Worm (Caenorhabditis elegans) whole organism, late embryonic: Measurements from ENCODE around the gene C45B11.9.

ENCODE experiments used
- C08G9.2 ChIP-seq: sonication (generic microtip); optimal IDR thresholded peaks from 2 replicates; lab custom pipeline; 2016; ENCODE audit warnings: mild to moderate bottlenecking, missing genetic modification characterization, moderate library complexity, missing compliant biosample characterization
- C38D4.7 ChIP-seq: fragments of 200-800 bp; sonication (Bioruptor generic); optimal IDR thresholded peaks from 2 replicates; lab custom pipeline; 2018; ENCODE audit warnings: mild to moderate bottlenecking, missing genetic modification characterization, moderate library complexity, missing compliant biosample characterization
- F13H6.1 ChIP-seq: sonication (generic microtip); optimal IDR thresholded peaks from 2 replicates; lab custom pipeline; 2016; ENCODE audit warnings: missing genetic modification characterization, missing compliant biosample characterization
- K02D7.2 ChIP-seq: sonication (generic microtip); optimal IDR thresholded peaks from 2 replicates; lab custom pipeline; 2017; ENCODE audit warnings: mild to moderate bottlenecking, missing genetic modification characterization, missing compliant biosample characterization
- K09A11.1 ChIP-seq: sonication (generic microtip); optimal IDR thresholded peaks from 2 replicates; lab custom pipeline; 2017; ENCODE audit warnings: antibody characterized with exemption, mild to moderate bottlenecking, missing genetic modification characterization, missing compliant biosample characterization; ENCODE audit not compliant: insufficient read depth
- T23F11.4 ChIP-seq: fragments of 200-800 bp; sonication (Bioruptor generic); optimal IDR thresholded peaks from 2 replicates; lab custom pipeline; 2018; ENCODE audit warnings: mild to moderate bottlenecking, missing genetic modification characterization, missing compliant biosample characterization
- Y22D7AL.16 ChIP-seq: sonication (generic microtip); optimal IDR thresholded peaks from 2 replicates; lab custom pipeline; 2016; ENCODE audit warnings: missing genetic modification characterization, missing compliant biosample characterization
- ahr-1 ChIP-seq: sonication (generic microtip); optimal IDR thresholded peaks from 2 replicates; lab custom pipeline; 2016; ENCODE audit warnings: missing genetic modification characterization, missing compliant biosample characterization
- ama-1 ChIP-seq: fragments of 150-350 bp; optimal IDR thresholded peaks from 2 replicates; lab custom pipeline; 2014
- ceh-14 ChIP-seq: sonication (generic microtip); optimal IDR thresholded peaks from 2 replicates; lab custom pipeline; 2016; ENCODE audit warnings: missing genotype, missing genetic modification characterization, missing compliant biosample characterization
- ceh-18 ChIP-seq: sonication (generic microtip); optimal IDR thresholded peaks from 2 replicates; lab custom pipeline; 2016; ENCODE audit warnings: missing genetic modification characterization, missing compliant biosample characterization
- ceh-2 ChIP-seq: sonication (generic microtip); optimal IDR thresholded peaks from 2 replicates; lab custom pipeline; 2016; ENCODE audit warnings: missing genotype, missing genetic modification characterization, missing compliant biosample characterization
- ceh-22 ChIP-seq: sonication (generic microtip); optimal IDR thresholded peaks from 2 replicates; lab custom pipeline; 2017; ENCODE audit warnings: missing biosample characterization, missing genetic modification characterization
- ceh-30 ChIP-seq: fragments of 150-350 bp; optimal IDR thresholded peaks from 2 replicates; lab custom pipeline; 2014; ENCODE audit warnings: missing biosample characterization, missing genetic modification characterization
- ceh-34 ChIP-seq: sonication (generic microtip); optimal IDR thresholded peaks from 2 replicates; lab custom pipeline; 2016; ENCODE audit warnings: mild to moderate bottlenecking, missing genetic modification characterization, missing compliant biosample characterization
- ceh-6 ChIP-seq: fragments of 200-800 bp; sonication (Bioruptor generic); optimal IDR thresholded peaks from 2 replicates; lab custom pipeline; 2018; ENCODE audit warnings: mild to moderate bottlenecking, missing genetic modification characterization, missing compliant biosample characterization
- ceh-9 ChIP-seq: sonication (generic microtip); optimal IDR thresholded peaks from 2 replicates; lab custom pipeline; 2016; ENCODE audit warnings: mild to moderate bottlenecking, missing genetic modification characterization, inconsistent platforms, missing compliant biosample characterization
- che-1 ChIP-seq: sonication (generic microtip); optimal IDR thresholded peaks from 2 replicates; lab custom pipeline; 2016; ENCODE audit warnings: mild to moderate bottlenecking, missing genetic modification characterization, missing compliant biosample characterization
- dve-1 ChIP-seq: sonication (generic microtip); optimal IDR thresholded peaks from 2 replicates; lab custom pipeline; 2017; ENCODE audit warnings: antibody characterized with exemption, mild to moderate bottlenecking, missing genetic modification characterization, missing compliant biosample characterization
- elt-2 ChIP-seq: sonication (generic microtip); optimal IDR thresholded peaks from 2 replicates; lab custom pipeline; 2016; ENCODE audit warnings: missing genetic modification reagents, missing genetic modification characterization, missing compliant biosample characterization
- elt-4 ChIP-seq: sonication (generic microtip); optimal IDR thresholded peaks from 2 replicates; lab custom pipeline; 2016; ENCODE audit warnings: missing genetic modification characterization, missing compliant biosample characterization
- eyg-1 ChIP-seq: sonication (generic microtip); optimal IDR thresholded peaks from 2 replicates; lab custom pipeline; 2016; ENCODE audit warnings: missing genotype, missing genetic modification characterization, missing compliant biosample characterization
- fax-1 ChIP-seq: sonication (generic microtip); optimal IDR thresholded peaks from 2 replicates; lab custom pipeline; 2016; ENCODE audit warnings: missing genotype, missing genetic modification characterization, missing compliant biosample characterization
- fkh-10 ChIP-seq: fragments of 150-350 bp; optimal IDR thresholded peaks from 2 replicates; lab custom pipeline; 2014; ENCODE audit warnings: missing biosample characterization, missing genetic modification reagents, missing genetic modification characterization
- fkh-6 ChIP-seq: sonication (generic microtip); optimal IDR thresholded peaks from 2 replicates; lab custom pipeline; 2016; ENCODE audit warnings: missing genetic modification characterization, missing compliant biosample characterization
- gmeb-2 ChIP-seq: sonication (generic microtip); optimal IDR thresholded peaks from 2 replicates; lab custom pipeline; 2016; ENCODE audit warnings: missing genetic modification characterization, inconsistent platforms, missing compliant biosample characterization
- hlh-15 ChIP-seq: sonication (generic microtip); optimal IDR thresholded peaks from 2 replicates; lab custom pipeline; 2016; ENCODE audit warnings: missing genetic modification characterization, missing compliant biosample characterization
- hlh-8 ChIP-seq: sonication (generic microtip); optimal IDR thresholded peaks from 2 replicates; lab custom pipeline; 2016; ENCODE audit warnings: missing genotype, missing genetic modification characterization, missing compliant biosample characterization
- lim-6 ChIP-seq: sonication (generic microtip); optimal IDR thresholded peaks from 2 replicates; lab custom pipeline; 2016; ENCODE audit warnings: missing genetic modification characterization, missing compliant biosample characterization
- lin-11 ChIP-seq: fragments of 200-800 bp; sonication (Bioruptor generic); optimal IDR thresholded peaks from 2 replicates; lab custom pipeline; 2018; ENCODE audit warnings: mild to moderate bottlenecking, missing genetic modification characterization, missing compliant biosample characterization
- nfya-1 ChIP-seq: sonication (generic microtip); optimal IDR thresholded peaks from 2 replicates; lab custom pipeline; 2017; ENCODE audit warnings: missing genetic modification characterization, mild to moderate bottlenecking, missing compliant biosample characterization, antibody characterized with exemption, moderate library complexity
- nhr-232 ChIP-seq: sonication (generic microtip); optimal IDR thresholded peaks from 2 replicates; lab custom pipeline; 2016; ENCODE audit warnings: missing genetic modification characterization, missing compliant biosample characterization
- odd-2 ChIP-seq: sonication (generic microtip); optimal IDR thresholded peaks from 2 replicates; lab custom pipeline; 2017; ENCODE audit warnings: antibody characterized with exemption, mild to moderate bottlenecking, missing genetic modification characterization, missing compliant biosample characterization
- pag-3 ChIP-seq: sonication (generic microtip); optimal IDR thresholded peaks from 2 replicates; lab custom pipeline; 2016; ENCODE audit warnings: missing compliant biosample characterization, missing genetic modification characterization, borderline replicate concordance
- pat-9 ChIP-seq: fragments of 200-800 bp; sonication (Bioruptor generic); optimal IDR thresholded peaks from 2 replicates; lab custom pipeline; 2018; ENCODE audit warnings: mild to moderate bottlenecking, missing genetic modification characterization, moderate library complexity, missing compliant biosample characterization
- pha-2 ChIP-seq: sonication (generic microtip); optimal IDR thresholded peaks from 2 replicates; lab custom pipeline; 2017; ENCODE audit warnings: mild to moderate bottlenecking, missing genetic modification characterization, missing compliant biosample characterization
- pha-4 ChIP-seq: fragments of 150-350 bp; optimal IDR thresholded peaks from 2 replicates; lab custom pipeline; 2018; ENCODE audit warnings: missing biosample characterization, missing genetic modification reagents, missing genetic modification characterization
- pros-1 ChIP-seq: fragments of 150-350 bp; optimal IDR thresholded peaks from 2 replicates; lab custom pipeline; 2014; ENCODE audit warnings: missing biosample characterization, missing genetic modification reagents, missing genetic modification characterization
- rnt-1 ChIP-seq: sonication (generic microtip); optimal IDR thresholded peaks from 2 replicates; lab custom pipeline; 2016; ENCODE audit warnings: missing genetic modification characterization, missing compliant biosample characterization
- sox-2 ChIP-seq: fragments of 200-800 bp; sonication (Bioruptor generic); IDR thresholded peaks from 2 replicates; pipeline ENCODE4 v1.3.6; 2022; ENCODE audit warnings: missing genetic modification reagents, missing genetic modification characterization, missing compliant biosample characterization
- sox-4 ChIP-seq: sonication (generic microtip); optimal IDR thresholded peaks from 2 replicates; lab custom pipeline; 2017; ENCODE audit warnings: mild to moderate bottlenecking, missing genetic modification characterization, inconsistent platforms, missing compliant biosample characterization
- syd-9 ChIP-seq: sonication (generic microtip); optimal IDR thresholded peaks from 2 replicates; lab custom pipeline; 2016; ENCODE audit warnings: mild to moderate bottlenecking, missing genetic modification characterization, moderate library complexity, missing compliant biosample characterization
- unc-3 ChIP-seq, 2 experiments: fragments of 200-800 bp in 1 of 2; sonication (Bioruptor generic) in 1 of 2; sonication (generic microtip) in 1 of 2; conservative IDR thresholded peaks in 1 of 2; optimal IDR thresholded peaks in 1 of 2; 2 replicates each; pipeline versions ENCODE4 v1.3.6 to Lab custom; 2016 to 2022; ENCODE audit warnings: missing compliant biosample characterization in 2 of 2, missing genetic modification characterization in 2 of 2, missing genetic modification reagents in 1 of 2
- unc-42 ChIP-seq: sonication (generic microtip); optimal IDR thresholded peaks from 2 replicates; lab custom pipeline; 2016; ENCODE audit warnings: missing genotype, missing genetic modification characterization, missing compliant biosample characterization
- unc-55 ChIP-seq: sonication (generic microtip); optimal IDR thresholded peaks from 2 replicates; lab custom pipeline; 2017; ENCODE audit warnings: missing biosample characterization, missing genetic modification reagents, missing genetic modification characterization
- unc-86 ChIP-seq: sonication (generic microtip); optimal IDR thresholded peaks from 2 replicates; lab custom pipeline; 2016; ENCODE audit warnings: missing genetic modification characterization, missing compliant biosample characterization
- zip-5 ChIP-seq: sonication (generic microtip); optimal IDR thresholded peaks from 2 replicates; lab custom pipeline; 2016; ENCODE audit warnings: missing genetic modification characterization, missing compliant biosample characterization
- ztf-16 ChIP-seq: sonication (generic microtip); optimal IDR thresholded peaks from 2 replicates; lab custom pipeline; 2017; ENCODE audit warnings: missing genetic modification characterization, missing compliant biosample characterization

C45B11.9 gene

DNA sequence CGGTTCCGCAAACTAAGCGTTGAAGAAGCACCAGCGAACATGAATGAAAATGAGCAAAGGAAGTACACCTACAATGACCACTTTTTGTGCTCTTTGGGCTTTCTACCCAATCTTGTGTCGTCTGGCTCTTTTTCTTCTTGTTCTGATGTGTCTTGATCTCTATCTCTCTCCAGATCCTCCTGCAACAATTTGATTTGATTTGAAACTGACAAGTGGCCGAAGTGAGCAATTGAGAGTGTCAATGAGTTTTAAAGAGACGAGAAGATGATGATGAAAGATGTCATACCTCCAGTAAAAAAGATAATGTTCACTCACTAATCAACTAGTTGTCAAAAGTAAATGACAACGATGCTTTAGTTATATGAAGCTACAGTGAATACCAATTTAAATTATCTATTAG is 5.4 kb upstream of the C45B11.9 start, which contains the start of gene pptr-2:
Gene pptr-2 (minus strand): TSS at position 184 of the 400 bp plus-strand sequence.
- TF ChIP-seq sox-4 (no peak), pha-2 (tag; lab: Kevin White, UChicago) (no peak), unc-55 (GFP tag; lab: Kevin White, UChicago) (peak; percentile 92), ceh-30 (tag; lab: Kevin White, UChicago) (no peak), ceh-9 (tag; lab: Kevin White, UChicago) (no peak), rnt-1 (tag; lab: Kevin White, UChicago) (peak; percentile 32), ceh-2 (tag; lab: Kevin White, UChicago) (no peak)

DNA sequence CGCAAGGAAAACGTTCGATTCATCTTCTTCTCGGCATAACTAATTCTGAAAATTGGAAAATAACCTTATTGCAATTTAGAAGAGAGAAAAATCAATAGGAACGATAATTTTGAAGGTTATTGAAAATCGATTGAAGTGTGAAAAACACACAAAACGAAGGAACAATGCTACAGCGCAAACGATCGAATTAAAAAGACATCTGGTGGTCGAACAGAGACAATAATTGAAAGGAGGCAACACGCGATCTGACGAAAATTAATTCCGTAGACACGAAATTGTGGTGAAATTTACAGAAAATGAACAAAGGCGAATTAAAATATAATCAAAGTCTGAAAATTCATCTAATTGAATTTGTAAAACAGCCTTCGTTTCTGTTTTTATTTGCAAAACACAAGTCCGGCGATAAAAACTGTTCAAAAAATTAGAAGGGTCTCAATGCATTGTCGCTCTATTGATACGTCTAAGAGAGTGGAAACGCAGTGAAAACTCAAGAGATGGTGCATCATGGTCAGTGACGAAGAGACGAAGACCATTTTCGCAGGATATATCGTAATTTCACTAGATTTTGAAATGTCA is 653 bp upstream of the C45B11.9 start, which contains the start of gene pak-2:
Gene pak-2 (minus strand): TSS at position 51 of the 576 bp plus-strand sequence.
- TF ChIP-seq nhr-232, result no peak
- TF ChIP-seq ahr-1, result peak; percentile 77
- TF ChIP-seq pha-4 (tag; lab: Kevin White, UChicago), result no peak
- peak; percentile 57 for TF ChIP-seq eyg-1 (tag; lab: Kevin White, UChicago)
- peak; percentile 39 for TF ChIP-seq gmeb-2 (tag; lab: Kevin White, UChicago)
- TF ChIP-seq odd-2, result no peak
- peak; percentile 44 for TF ChIP-seq pha-2 (tag; lab: Kevin White, UChicago)
- peak; percentile 93 for TF ChIP-seq ceh-2 (tag; lab: Kevin White, UChicago)
- TF ChIP-seq pros-1 (tag; lab: Kevin White, UChicago), result no peak
- peak; percentile 96 for TF ChIP-seq C08G9.2
- TF ChIP-seq pat-9 (tag; lab: Kevin White, UChicago), result no peak
- TF ChIP-seq ceh-14 (tag; lab: Kevin White, UChicago), result peak; percentile 95
- no peak for TF ChIP-seq ceh-30 (tag; lab: Kevin White, UChicago)
- TF ChIP-seq fkh-10 (GFP tag; lab: Kevin White, UChicago), result no peak
- no peak for TF ChIP-seq K09A11.1 (tag; lab: Kevin White, UChicago)
- TF ChIP-seq C38D4.7 (GFP tag; lab: Kevin White, UChicago), result peak; percentile 14
- TF ChIP-seq hlh-8 (tag; lab: Kevin White, UChicago), result peak; percentile 83
- TF ChIP-seq F13H6.1, result peak; percentile 91
- TF ChIP-seq fkh-6 (tag; lab: Kevin White, UChicago), result peak; percentile 75
- TF ChIP-seq ceh-9 (tag; lab: Kevin White, UChicago), result no peak
- no peak for TF ChIP-seq elt-4
- no peak for TF ChIP-seq ceh-22 (tag; lab: Kevin White, UChicago)
- TF ChIP-seq sox-2 (GFP tag; lab: Robert Waterston, UW), result no peak
- peak; percentile 43 for TF ChIP-seq ceh-6 (GFP tag; lab: Kevin White, UChicago)
- TF ChIP-seq ama-1 (lab: Kevin White, UChicago), result no peak
- TF ChIP-seq sox-4, result peak; percentile 0
- TF ChIP-seq lim-6 (tag; lab: Kevin White, UChicago), result peak; percentile 92
- peak; percentile 19 for TF ChIP-seq dve-1 (tag; lab: Kevin White, UChicago)
- TF ChIP-seq K02D7.2 (tag; lab: Kevin White, UChicago), result peak; percentile 62
- peak; percentile 92 for TF ChIP-seq fax-1
- peak; percentile 90 for TF ChIP-seq elt-2 (tag; lab: Kevin White, UChicago)
- TF ChIP-seq lin-11 (tag; lab: Kevin White, UChicago), result no peak
- TF ChIP-seq Y22D7AL.16 (tag; lab: Kevin White, UChicago), result no peak
- peak; percentile 44 for TF ChIP-seq che-1 (tag; lab: Kevin White, UChicago)
- TF ChIP-seq hlh-15 (tag; lab: Kevin White, UChicago), result peak; percentile 66
- TF ChIP-seq ceh-18, result peak; percentile 83
- peak; percentile 54 for TF ChIP-seq nfya-1 (tag; lab: Kevin White, UChicago)
- TF ChIP-seq unc-55 (GFP tag; lab: Kevin White, UChicago), result no peak
- TF ChIP-seq rnt-1 (tag; lab: Kevin White, UChicago), result peak; percentile 94
- peak; percentile 70 for TF ChIP-seq ztf-16 (tag; lab: Kevin White, UChicago)
- peak; percentile 94 for TF ChIP-seq zip-5 (tag; lab: Kevin White, UChicago)
- TF ChIP-seq T23F11.4 (GFP tag; lab: Kevin White, UChicago), result peak; percentile 55
- TF ChIP-seq pag-3 (tag; lab: Kevin White, UChicago), result no peak
- TF ChIP-seq ceh-34 (tag; lab: Kevin White, UChicago), result peak; percentile 84
- TF ChIP-seq unc-42 (tag; lab: Kevin White, UChicago), result peak; percentile 92
- TF ChIP-seq unc-86, result peak; percentile 61
- TF ChIP-seq unc-3 (GFP tag; conservative IDR thresholded peaks at IDR 0.05; lab: Robert Waterston, UW), result no peak
- TF ChIP-seq unc-3 (tag; optimal IDR thresholded peaks at IDR 0.05; lab: Kevin White, UChicago), result peak; percentile 77
- TF ChIP-seq syd-9 (tag; lab: Kevin White, UChicago), result peak; percentile 45
